Fruit fly (Drosophila melanogaster) whole organism, embryonic: ENCODE measurements around the gene CG43998.

Experiments used
- Ada2b ChIP-seq: fragments of 200-800 bp; sonication (Bioruptor generic); IDR thresholded peaks from 2 replicates; pipeline ENCODE4 v1.3.6; 2022; ENCODE audit warnings: missing biosample characterization, missing genetic modification characterization
- CG11093 ChIP-seq: fragments of 200-800 bp; sonication (Bioruptor generic); IDR thresholded peaks from 3 replicates; pipeline ENCODE4 v1.3.6; 2022; ENCODE audit warnings: missing biosample characterization, missing genetic modification characterization
- CG12942 ChIP-seq: fragments of 200-800 bp; sonication (Bioruptor generic); optimal IDR thresholded peaks from 3 replicates; lab custom pipeline; 2016; ENCODE audit warnings: missing biosample characterization, missing genetic modification characterization
- CG16779 ChIP-seq: fragments of 200-800 bp; sonication (Bioruptor generic); IDR thresholded peaks from 2 replicates; pipeline ENCODE4 v1.3.6; 2022; ENCODE audit warnings: missing biosample characterization, missing genetic modification characterization
- Lpt ChIP-seq: fragments of >200 bp; optimal IDR thresholded peaks from 2 replicates; lab custom pipeline; 2018; ENCODE audit warnings: missing biosample characterization, missing genetic modification characterization
- MESR4 ChIP-seq: fragments of 200-800 bp; sonication (Bioruptor generic); optimal IDR thresholded peaks from 2 replicates; lab custom pipeline; 2018; ENCODE audit warnings: missing biosample characterization, mild to moderate bottlenecking, missing genetic modification characterization, moderate library complexity
- Rx ChIP-seq: fragments of 200-800 bp; sonication (Bioruptor generic); IDR thresholded peaks from 2 replicates; pipeline ENCODE4 v1.3.6; 2022; ENCODE audit warnings: missing biosample characterization, missing genetic modification characterization
- crc ChIP-seq: fragments of 200-800 bp; sonication (Bioruptor generic); optimal IDR thresholded peaks from 2 replicates; lab custom pipeline; 2016; ENCODE audit warnings: missing biosample characterization, missing genetic modification characterization
- lbe ChIP-seq: fragments of 200-800 bp; sonication (Bioruptor generic); optimal IDR thresholded peaks from 2 replicates; lab custom pipeline; 2016; ENCODE audit warnings: missing biosample characterization, mild to moderate bottlenecking, missing genetic modification characterization
- lmd ChIP-seq: fragments of 200-800 bp; sonication (Bioruptor generic); IDR thresholded peaks from 2 replicates; pipeline ENCODE4 v1.3.6; 2022; ENCODE audit warnings: missing biosample characterization, missing genetic modification characterization
- toy ChIP-seq: fragments of 200-800 bp; sonication (Bioruptor generic); IDR thresholded peaks from 2 replicates; pipeline ENCODE4 v1.3.6; 2022; ENCODE audit warnings: missing biosample characterization, missing genetic modification characterization
- zfh1 ChIP-seq: fragments of 200-800 bp; sonication (Bioruptor generic); IDR thresholded peaks from 3 replicates; pipeline ENCODE4 v1.3.6; 2022; ENCODE audit warnings: missing biosample characterization, missing genetic modification characterization

dm6 chr3R:23920387-23920786 lies 8.4 kb downstream of the CG43998 start:
- no peak for TF ChIP-seq CG11093 (GFP tag; lab: Robert Waterston, UW)
- TF ChIP-seq Rx (GFP tag; lab: Robert Waterston, UW) = no peak
- no peak for TF ChIP-seq CG12942 (GFP tag; lab: Kevin White, UChicago)
- TF ChIP-seq Ada2b (GFP tag; lab: Robert Waterston, UW) = no peak
- no peak for TF ChIP-seq zfh1 (GFP tag; lab: Robert Waterston, UW)
- TF ChIP-seq crc (GFP tag; lab: Kevin White, UChicago) = no peak
- no peak for TF ChIP-seq MESR4 (GFP tag; lab: Kevin White, UChicago)
- TF ChIP-seq lmd (GFP tag; lab: Robert Waterston, UW) = no peak
- TF ChIP-seq toy = no peak
- TF ChIP-seq lbe = no peak
- no peak for TF ChIP-seq CG16779 (GFP tag; lab: Robert Waterston, UW)
- TF ChIP-seq Lpt (GFP tag; lab: Kevin White, UChicago) = no peak
